Comparison of ENCODE assay signal across 2 worm cellular contexts in the genomic region with DNA sequence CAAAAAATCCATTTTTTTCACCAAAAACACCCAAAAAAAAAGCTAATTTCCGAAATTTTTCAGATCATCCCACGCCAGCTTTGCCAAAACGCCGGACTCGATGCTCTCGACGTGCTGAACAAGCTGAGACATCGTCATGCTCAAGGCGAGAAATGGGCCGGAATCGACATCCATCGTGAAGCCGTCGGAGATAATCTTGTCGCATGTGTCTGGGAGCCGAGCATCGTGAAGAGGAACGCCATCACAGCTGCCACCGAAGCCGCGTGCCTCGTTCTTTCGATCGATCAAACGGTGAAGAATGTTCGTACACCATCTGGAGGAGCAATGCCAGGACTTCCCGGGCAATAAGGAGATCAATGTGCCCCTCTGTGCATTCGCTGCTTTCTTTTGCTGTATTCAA.
TF ChIP-seq lines count a peak whose summit lies in the region.

No protein-coding gene starts in this region.

TF ChIP-seq in whole organism, L4 larva, 104 proteins besides CTCF, POLR2A, EP300 and RAD21:
- no peak for TF ChIP-seq php-3 (GFP tag; IDR thresholded peaks at IDR 0.05; lab: Robert Waterston, UW)
- TF ChIP-seq F10B5.3 (tag; optimal IDR thresholded peaks at IDR 0.05; lab: Kevin White, UChicago), result peak; percentile 40
- TF ChIP-seq set-16 (GFP tag; IDR thresholded peaks at IDR 0.05; lab: Robert Waterston, UW), result peak; percentile 52; the same call in 1 of the 2 replicates

TF ChIP-seq in whole organism, young adult, 124 proteins besides CTCF, POLR2A, EP300 and RAD21:
- TF ChIP-seq mel-28 (tag; optimal IDR thresholded peaks at IDR 0.05; lab: Kevin White, UChicago; ENCODE audit: borderline replicate concordance) (no peak), madf-10 (tag; optimal IDR thresholded peaks at IDR 0.05; lab: Kevin White, UChicago) (no peak), F10E7.11 (tag; optimal IDR thresholded peaks at IDR 0.05; lab: Kevin White, UChicago) (no peak), mcd-1 (GFP tag; IDR thresholded peaks at IDR 0.05; lab: Robert Waterston, UW) (0 out of 2 replicates have a peak, but pooled peaks have one; percentile 16), egl-18 (GFP tag; IDR thresholded peaks at IDR 0.05; lab: Robert Waterston, UW) (no peak), F33H1.4 (GFP tag; IDR thresholded peaks at IDR 0.05; lab: Robert Waterston, UW) (no peak), bed-2 (GFP tag; IDR thresholded peaks at IDR 0.05; lab: Robert Waterston, UW) (no peak), zfh-2 (GFP tag; conservative IDR thresholded peaks at IDR 0.05; lab: Robert Waterston, UW) (peak; percentile 74), madf-3 (GFP tag; IDR thresholded peaks at IDR 0.05; lab: Robert Waterston, UW) (0 out of 2 replicates have a peak, but pooled peaks have one; percentile 65), efl-1 (GFP tag; optimal IDR thresholded peaks at IDR 0.05; lab: Kevin White, UChicago) (no peak)
